Fruit fly (Drosophila melanogaster) whole organism, pupa: ENCODE data around the gene Drsl3.

Source experiments
- CG10348 ChIP-seq: fragments of 200-800 bp; sonication (Bioruptor generic); IDR thresholded peaks from 2 replicates; pipeline ENCODE4 v1.3.6; 2022; ENCODE audit warnings: missing biosample characterization, missing genetic modification characterization
- CG12605 ChIP-seq: fragments of 200-800 bp; sonication (Bioruptor generic); IDR thresholded peaks from 2 replicates; pipeline ENCODE4 v1.3.6; 2022; ENCODE audit warnings: missing biosample characterization, missing genetic modification characterization
- CG13204 ChIP-seq: fragments of 200-800 bp; sonication (Bioruptor generic); optimal IDR thresholded peaks from 2 replicates; lab custom pipeline; 2018; ENCODE audit warnings: missing biosample characterization, mild to moderate bottlenecking, missing genetic modification characterization, moderate library complexity
- CG14655 ChIP-seq: fragments of 200-800 bp; sonication (Bioruptor generic); optimal IDR thresholded peaks from 3 replicates; lab custom pipeline; 2017; ENCODE audit warnings: mild to moderate bottlenecking, missing biosample characterization, missing genetic modification reagents, missing genetic modification characterization
- CG15710 ChIP-seq: fragments of 200-800 bp; sonication (Bioruptor generic); optimal IDR thresholded peaks from 2 replicates; lab custom pipeline; 2018; ENCODE audit warnings: missing biosample characterization, mild to moderate bottlenecking, missing genetic modification characterization, moderate library complexity
- CG17806 ChIP-seq: fragments of 200-800 bp; sonication (Bioruptor generic); optimal IDR thresholded peaks from 2 replicates; lab custom pipeline; 2018; ENCODE audit warnings: missing biosample characterization, mild to moderate bottlenecking, missing genetic modification characterization, moderate library complexity
- CG32121 ChIP-seq: fragments of 200-800 bp; sonication (Bioruptor generic); IDR thresholded peaks from 2 replicates; pipeline ENCODE4 v1.3.6; 2022; ENCODE audit warnings: missing biosample characterization, missing genetic modification characterization
- CG34367 ChIP-seq: fragments of 200-800 bp; sonication (Bioruptor generic); optimal IDR thresholded peaks from 2 replicates; lab custom pipeline; 2018; ENCODE audit warnings: missing biosample characterization, mild to moderate bottlenecking, missing genetic modification characterization
- CG4496 ChIP-seq: fragments of 200-800 bp; sonication (Bioruptor generic); IDR thresholded peaks from 3 replicates; pipeline ENCODE4 v1.3.6; 2022; ENCODE audit warnings: missing biosample characterization, missing genetic modification characterization
- CG8159 ChIP-seq: fragments of 200-800 bp; sonication (Bioruptor generic); optimal IDR thresholded peaks from 3 replicates; lab custom pipeline; 2018; ENCODE audit warnings: missing biosample characterization, mild to moderate bottlenecking, missing genetic modification characterization, moderate library complexity
- CG8301 ChIP-seq: fragments of 200-800 bp; sonication (Bioruptor generic); optimal IDR thresholded peaks from 2 replicates; lab custom pipeline; 2018; ENCODE audit warnings: missing biosample characterization, mild to moderate bottlenecking, missing genetic modification characterization
- CG9948 ChIP-seq: fragments of 200-800 bp; sonication (Bioruptor generic); optimal IDR thresholded peaks from 2 replicates; lab custom pipeline; 2018; ENCODE audit warnings: missing biosample characterization, mild to moderate bottlenecking, missing genetic modification characterization, moderate library complexity
- D1 ChIP-seq: fragments of 200-800 bp; sonication (Bioruptor generic); optimal IDR thresholded peaks from 2 replicates; lab custom pipeline; 2018; ENCODE audit warnings: missing biosample characterization, mild to moderate bottlenecking, missing genetic modification characterization, moderate library complexity
- EcR ChIP-seq: fragments of 200-800 bp; sonication (Bioruptor generic); optimal IDR thresholded peaks from 3 replicates; lab custom pipeline; 2019; ENCODE audit warnings: missing biosample characterization, missing genetic modification characterization, mild to moderate bottlenecking, moderate library complexity, missing genetic modification reagents
- Ets98B ChIP-seq: fragments of 200-800 bp; sonication (Bioruptor generic); IDR thresholded peaks from 2 replicates; pipeline ENCODE4 v1.3.6; 2022; ENCODE audit warnings: missing biosample characterization, missing genetic modification characterization
- Pif1A ChIP-seq: fragments of 200-800 bp; sonication (Bioruptor generic); optimal IDR thresholded peaks from 3 replicates; lab custom pipeline; 2016; ENCODE audit warnings: missing biosample characterization, missing genetic modification characterization
- Pif1B ChIP-seq: fragments of 200-800 bp; sonication (Bioruptor generic); optimal IDR thresholded peaks from 3 replicates; lab custom pipeline; 2016; ENCODE audit warnings: missing biosample characterization, missing genetic modification characterization
- Snoo ChIP-seq: fragments of 200-800 bp; sonication (Bioruptor generic); optimal IDR thresholded peaks from 3 replicates; lab custom pipeline; 2017; ENCODE audit warnings: missing biosample characterization, mild to moderate bottlenecking, missing genetic modification characterization, inconsistent platforms
- fd96Ca ChIP-seq: fragments of 200-800 bp; sonication (Bioruptor generic); IDR thresholded peaks from 3 replicates; pipeline ENCODE4 v1.3.6; 2022; ENCODE audit warnings: missing biosample characterization, missing genetic modification characterization
- gl ChIP-seq: fragments of 200-800 bp; sonication (Bioruptor generic); optimal IDR thresholded peaks from 2 replicates; lab custom pipeline; 2018; ENCODE audit warnings: missing biosample characterization, mild to moderate bottlenecking, missing genetic modification characterization
- rn ChIP-seq: fragments of 200-800 bp; sonication (Bioruptor generic); IDR thresholded peaks from 2 replicates; pipeline ENCODE4 v1.3.6; 2022; ENCODE audit warnings: missing biosample characterization, missing genetic modification characterization

Gene Drsl3

dm6 chr3L:3279930-3280329, 34.9 kb upstream of the Drsl3 start, which contains the start of gene CG12017:
Gene CG12017 (plus strand): TSS chr3L:3280239.
- TF ChIP-seq CG10348 (GFP tag; lab: Robert Waterston, UW) (no peak), CG34367 (tag; lab: Kevin White, UChicago) (no peak), CG14655 (GFP tag; lab: Kevin White, UChicago) (no peak), CG17806 (no peak), CG4496 (GFP tag; lab: Robert Waterston, UW) (no peak), CG32121 (no peak), CG8159 (no peak), Pif1B (no peak), fd96Ca (GFP tag; lab: Robert Waterston, UW) (no peak), D1 (tag; lab: Kevin White, UChicago) (no peak), Ets98B (GFP tag; lab: Robert Waterston, UW) (no peak), Pif1A (no peak), CG12605 (no peak), gl (tag; lab: Kevin White, UChicago) (no peak)
- TF ChIP-seq, all 21 proteins: peak for 0

- TF ChIP-seq EcR (GFP tag; lab: Kevin White, UChicago) (no peak), gl (tag; lab: Kevin White, UChicago) (no peak), CG10348 (GFP tag; lab: Robert Waterston, UW) (no peak), CG8301 (peak; percentile 15), CG13204 (no peak), D1 (tag; lab: Kevin White, UChicago) (no peak), CG32121 (no peak)
Measured at dm6 chr3L:3283264-3283663, 31.5 kb upstream of the Drsl3 start.

dm6 chr3L:3284900-3285299, 29.9 kb upstream of the Drsl3 start:
- TF ChIP-seq CG15710 (tag; lab: Kevin White, UChicago) (no peak), fd96Ca (GFP tag; lab: Robert Waterston, UW) (no peak), CG8301 (peak; percentile 25), rn (GFP tag; lab: Robert Waterston, UW) (no peak), D1 (tag; lab: Kevin White, UChicago) (no peak), CG4496 (GFP tag; lab: Robert Waterston, UW) (no peak), gl (tag; lab: Kevin White, UChicago) (no peak), Ets98B (GFP tag; lab: Robert Waterston, UW) (0 out of 2 replicates have a peak, but pooled peaks have one; percentile 34), Pif1B (no peak), Snoo (tag; lab: Kevin White, UChicago) (no peak), CG14655 (GFP tag; lab: Kevin White, UChicago) (peak; percentile 57), CG17806 (no peak), CG12605 (no peak), CG10348 (GFP tag; lab: Robert Waterston, UW) (no peak), CG13204 (no peak), CG8159 (no peak), CG9948 (tag; lab: Kevin White, UChicago) (no peak)
- TF ChIP-seq, all 21 proteins: peak for 3

- TF ChIP-seq CG4496 (GFP tag; lab: Robert Waterston, UW) (no peak), D1 (tag; lab: Kevin White, UChicago) (peak; percentile 37), CG8301 (no peak)
Measured at dm6 chr3L:3288414-3288813, 26.4 kb upstream of the Drsl3 start.

DNA sequence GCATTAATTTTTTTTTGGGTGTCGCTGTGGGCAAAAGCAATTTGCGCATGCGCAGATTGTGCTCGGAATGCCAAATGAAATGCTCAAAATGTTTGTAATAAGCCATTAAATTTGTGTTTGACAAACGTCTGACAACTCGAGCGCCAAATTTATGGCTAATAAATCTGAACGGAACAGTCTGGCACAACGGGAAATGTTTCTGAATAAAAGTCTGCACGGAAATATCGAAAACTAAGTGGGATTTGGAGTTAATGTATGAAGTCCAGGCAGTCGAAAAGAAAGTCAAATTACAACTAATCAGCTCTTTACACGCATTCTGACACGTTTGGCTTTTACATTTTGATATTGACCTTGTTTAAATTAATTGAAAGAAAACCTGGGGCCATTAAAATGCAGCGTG, 23.6 kb upstream of the Drsl3 start, which contains the start of gene CG12009:
Gene CG12009, plus strand, starts transcription at position 301 of the 400 bp plus-strand sequence.
- no peak for TF ChIP-seq CG32121
- TF ChIP-seq CG12605, result no peak
- TF ChIP-seq, all 21 proteins: peak for 0

- TF ChIP-seq CG8159 (peak; percentile 17), CG4496 (GFP tag; lab: Robert Waterston, UW) (peak; percentile 32; the same call in 1 of the 3 replicates), Pif1A (peak; percentile 56), CG14655 (GFP tag; lab: Kevin White, UChicago) (peak; percentile 24), CG32121 (0 out of 2 replicates have a peak, but pooled peaks have one; percentile 53), Pif1B (no peak), gl (tag; lab: Kevin White, UChicago) (no peak), Ets98B (GFP tag; lab: Robert Waterston, UW) (peak; percentile 63), CG8301 (peak; percentile 32), CG10348 (GFP tag; lab: Robert Waterston, UW) (no peak)
Measured at dm6 chr3L:3300345-3300744, 14.5 kb upstream of the Drsl3 start.

DNA sequence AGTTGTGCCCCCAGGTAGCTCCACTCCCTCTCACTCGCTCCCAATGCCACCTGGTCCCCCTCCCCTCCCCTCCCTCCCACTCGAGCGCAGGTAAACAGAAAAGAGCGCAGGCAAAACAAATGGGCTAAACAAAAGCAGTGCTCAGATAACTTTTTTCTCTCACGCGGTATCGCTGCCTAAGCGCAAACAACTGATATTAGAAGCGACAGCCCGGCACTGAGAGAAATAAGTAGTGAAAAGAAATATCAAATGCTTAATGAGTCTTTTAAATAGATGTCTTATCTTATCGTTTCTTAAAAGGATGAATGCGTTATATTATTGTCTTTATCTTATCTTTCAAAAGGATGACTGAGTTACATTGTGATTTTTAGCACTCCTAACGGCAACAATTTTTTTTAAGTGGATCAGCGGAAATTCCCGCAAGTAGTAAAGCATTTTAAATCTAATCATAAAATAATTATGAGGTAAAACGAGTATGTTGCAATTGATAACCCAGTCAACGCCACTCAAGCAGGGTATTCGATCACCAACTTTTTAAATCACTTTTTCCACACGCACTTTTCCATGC, 13.5 kb upstream of the Drsl3 start:
- TF ChIP-seq CG8159, result peak; percentile 13
- TF ChIP-seq Pif1B, result peak; percentile 12
- TF ChIP-seq CG12605, result peak; percentile 55
- TF ChIP-seq CG4496 (GFP tag; lab: Robert Waterston, UW), result peak; percentile 54; the same call in 2 of the 3 replicates
- TF ChIP-seq rn (GFP tag; lab: Robert Waterston, UW), result no peak
- TF ChIP-seq gl (tag; lab: Kevin White, UChicago), result no peak
- TF ChIP-seq CG8301, result peak; percentile 59
- no peak for TF ChIP-seq CG15710 (tag; lab: Kevin White, UChicago)
- TF ChIP-seq CG17806, result no peak
- no peak for TF ChIP-seq CG10348 (GFP tag; lab: Robert Waterston, UW)
- TF ChIP-seq D1 (tag; lab: Kevin White, UChicago), result no peak
- peak; percentile 72 for TF ChIP-seq CG32121
- no peak for TF ChIP-seq EcR (GFP tag; lab: Kevin White, UChicago)
- peak; percentile 62 for TF ChIP-seq CG14655 (GFP tag; lab: Kevin White, UChicago)
- peak; percentile 53; the same call in 1 of the 3 replicates for TF ChIP-seq fd96Ca (GFP tag; lab: Robert Waterston, UW)
- no peak for TF ChIP-seq CG9948 (tag; lab: Kevin White, UChicago)
- peak; percentile 0 for TF ChIP-seq Snoo (tag; lab: Kevin White, UChicago)
- TF ChIP-seq CG13204, result no peak
- peak; percentile 76 for TF ChIP-seq Ets98B (GFP tag; lab: Robert Waterston, UW)
- TF ChIP-seq CG34367 (tag; lab: Kevin White, UChicago), result no peak
- TF ChIP-seq Pif1A, result peak; percentile 46
